Worm (Caenorhabditis elegans): ENCODE results near the gene lgc-17.

DNA sequence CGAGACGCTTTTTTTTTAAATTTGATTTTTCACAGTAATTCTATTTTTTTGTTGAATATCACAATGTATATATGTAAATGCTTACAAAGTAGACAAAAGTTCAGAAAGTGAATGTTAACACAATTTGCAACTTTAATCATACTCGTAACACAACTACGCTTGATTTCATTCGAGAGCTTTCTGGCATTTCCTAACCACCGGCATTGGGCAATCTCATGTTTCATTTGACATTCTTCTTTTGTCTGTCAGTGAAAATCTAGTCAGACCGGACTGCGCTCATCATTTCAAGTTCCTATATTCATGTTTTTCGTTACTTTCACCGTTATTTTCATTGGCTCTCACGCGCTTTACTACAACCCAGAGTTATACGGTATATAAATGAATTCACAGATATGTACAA, 10.2 kb upstream of the lgc-17 start, which contains the start of gene lgc-14:
- TF ChIP-seq med-1 (GFP tag; optimal IDR thresholded peaks at IDR 0.05; ENCODE audit: insufficient read depth) (no peak), cog-1 (tag; optimal IDR thresholded peaks at IDR 0.05) (no peak), flt-1 (GFP tag; IDR thresholded peaks at IDR 0.05) (no peak), ztf-29 (GFP tag; IDR thresholded peaks at IDR 0.05) (no peak), ref-1 (GFP tag; conservative IDR thresholded peaks at IDR 0.05) (no peak), klf-2 (GFP tag; conservative IDR thresholded peaks at IDR 0.05) (no peak), ztf-23 (GFP tag; IDR thresholded peaks at IDR 0.05) (no peak), tab-1 (GFP tag; IDR thresholded peaks at IDR 0.05) (no peak)

All from whole organism, midembryonic.